Fruit fly (Drosophila melanogaster) whole organism, embryonic: Measurements from ENCODE around the gene CG7512.

Experiments
- Ada2b ChIP-seq: fragments of 200-800 bp; sonication (Bioruptor generic); IDR thresholded peaks from 2 replicates; pipeline ENCODE4 v1.3.6; 2022; ENCODE audit warnings: missing biosample characterization, missing genetic modification characterization
- CG11695 ChIP-seq: fragments of 200-800 bp; sonication (Bioruptor generic); IDR thresholded peaks from 3 replicates; pipeline ENCODE4 v1.3.6; 2022; ENCODE audit warnings: missing biosample characterization, missing genetic modification characterization
- CG12155 ChIP-seq: fragments of 200-800 bp; sonication (Bioruptor generic); optimal IDR thresholded peaks from 3 replicates; lab custom pipeline; 2016; ENCODE audit warnings: missing biosample characterization, missing genetic modification characterization
- CG12219 ChIP-seq: fragments of 200-800 bp; sonication (Bioruptor generic); optimal IDR thresholded peaks from 3 replicates; lab custom pipeline; 2018; ENCODE audit warnings: missing biosample characterization, mild to moderate bottlenecking, missing genetic modification characterization
- CG12769 ChIP-seq: fragments of 200-800 bp; sonication (Bioruptor generic); optimal IDR thresholded peaks from 2 replicates; lab custom pipeline; 2019; ENCODE audit warnings: missing biosample characterization, mild to moderate bottlenecking, missing genetic modification characterization, moderate library complexity
- CG13296 ChIP-seq: fragments of 200-800 bp; sonication (Bioruptor generic); optimal IDR thresholded peaks from 3 replicates; lab custom pipeline; 2018; ENCODE audit warnings: missing biosample characterization, mild to moderate bottlenecking, missing genetic modification characterization
- CG17186 ChIP-seq: fragments of 200-800 bp; sonication (Bioruptor generic); optimal IDR thresholded peaks from 3 replicates; lab custom pipeline; 2017; ENCODE audit warnings: missing biosample characterization, missing genetic modification reagents, missing genetic modification characterization
- CG17328 ChIP-seq: fragments of 200-800 bp; sonication (Bioruptor generic); IDR thresholded peaks from 2 replicates; pipeline ENCODE4 v1.3.6; 2022; ENCODE audit warnings: missing biosample characterization, missing genetic modification characterization
- CG17829 ChIP-seq: fragments of 200-800 bp; optimal IDR thresholded peaks from 2 replicates; lab custom pipeline; 2019; ENCODE audit warnings: missing biosample characterization, mild to moderate bottlenecking, missing genetic modification characterization, moderate library complexity
- CG31441 ChIP-seq: fragments of 200-800 bp; sonication (Bioruptor generic); IDR thresholded peaks from 2 replicates; pipeline ENCODE4 v1.3.6; 2022; ENCODE audit warnings: missing biosample characterization, missing genetic modification characterization
- CG32767 ChIP-seq: fragments of 200-800 bp; sonication (Bioruptor generic); IDR thresholded peaks from 2 replicates; pipeline ENCODE4 v1.3.6; 2022; ENCODE audit warnings: missing biosample characterization, missing genetic modification characterization
- CG33557 ChIP-seq: fragments of 200-800 bp; sonication (Bioruptor generic); optimal IDR thresholded peaks from 2 replicates; lab custom pipeline; 2019; ENCODE audit warnings: missing biosample characterization, mild to moderate bottlenecking, missing genetic modification characterization, moderate library complexity
- CG3726 ChIP-seq: fragments of 200-800 bp; sonication (Bioruptor generic); IDR thresholded peaks from 3 replicates; pipeline ENCODE4, ENCODE4 v1.3.6; 2022; ENCODE audit warnings: missing biosample characterization, missing genetic modification characterization
- CG3847 ChIP-seq: fragments of 200-800 bp; sonication (Bioruptor generic); IDR thresholded peaks from 2 replicates; pipeline ENCODE4 v1.3.6; 2022; ENCODE audit warnings: missing biosample characterization, missing genetic modification characterization
- CG4424 ChIP-seq: fragments of 200-800 bp; sonication (Bioruptor generic); optimal IDR thresholded peaks from 3 replicates; lab custom pipeline; 2016; ENCODE audit warnings: missing biosample characterization, missing genetic modification characterization
- CG6813 ChIP-seq: fragments of 200-800 bp; sonication (Bioruptor generic); optimal IDR thresholded peaks from 2 replicates; lab custom pipeline; 2017; ENCODE audit warnings: missing biosample characterization, missing genetic modification characterization, mild to moderate bottlenecking, moderate library complexity, missing genetic modification reagents
- CG8359 ChIP-seq: fragments of 200-800 bp; sonication (Bioruptor generic); optimal IDR thresholded peaks from 2 replicates; lab custom pipeline; 2017; ENCODE audit warnings: missing biosample characterization, mild to moderate bottlenecking, missing genetic modification characterization, borderline replicate concordance
- CG9727 ChIP-seq: fragments of 200-800 bp; sonication (Bioruptor generic); optimal IDR thresholded peaks from 3 replicates; lab custom pipeline; 2017; ENCODE audit warnings: missing biosample characterization, mild to moderate bottlenecking, missing genetic modification characterization
- Chrac-16 ChIP-seq: fragments of 200-800 bp; sonication (Bioruptor generic); optimal IDR thresholded peaks from 3 replicates; lab custom pipeline; 2016; ENCODE audit warnings: missing biosample characterization, missing genetic modification characterization
- Dek ChIP-seq: fragments of 200-800 bp; sonication (Bioruptor generic); optimal IDR thresholded peaks from 3 replicates; lab custom pipeline; 2019; ENCODE audit warnings: missing biosample characterization, mild to moderate bottlenecking, missing genetic modification characterization, moderate library complexity
- Dref ChIP-seq: fragments of 200-800 bp; sonication (Bioruptor generic); IDR thresholded peaks from 2 replicates; pipeline ENCODE4 v1.3.6; 2022; ENCODE audit warnings: missing biosample characterization, missing genetic modification characterization
- E2f1 ChIP-seq: fragments of 200-800 bp; sonication (Bioruptor generic); IDR thresholded peaks from 2 replicates; pipeline ENCODE4 v1.3.6; 2022; ENCODE audit warnings: missing biosample characterization, missing genetic modification characterization
- Fer1 ChIP-seq: fragments of 200-800 bp; sonication (Bioruptor generic); optimal IDR thresholded peaks from 2 replicates; lab custom pipeline; 2017; ENCODE audit warnings: missing biosample characterization, mild to moderate bottlenecking, missing genetic modification characterization
- Hey ChIP-seq: fragments of 200-800 bp; sonication (Bioruptor generic); optimal IDR thresholded peaks from 3 replicates; lab custom pipeline; 2018; ENCODE audit warnings: missing biosample characterization, mild to moderate bottlenecking, missing genetic modification characterization
- Lhr ChIP-seq: fragments of 200-800 bp; sonication (Bioruptor generic); optimal IDR thresholded peaks from 3 replicates; lab custom pipeline; 2017; ENCODE audit warnings: mild to moderate bottlenecking, missing biosample characterization, missing genetic modification reagents, missing genetic modification characterization
- Meics ChIP-seq: fragments of 200-800 bp; sonication (Bioruptor generic); optimal IDR thresholded peaks from 2 replicates; lab custom pipeline; 2017; ENCODE audit warnings: missing biosample characterization, mild to moderate bottlenecking, missing genetic modification characterization
- Sox100B ChIP-seq: fragments of 200-800 bp; sonication (Bioruptor generic); optimal IDR thresholded peaks from 3 replicates; lab custom pipeline; 2018; ENCODE audit warnings: missing biosample characterization, mild to moderate bottlenecking, missing genetic modification characterization
- Xbp1 ChIP-seq: fragments of 200-800 bp; sonication (Bioruptor generic); optimal IDR thresholded peaks from 3 replicates; lab custom pipeline; 2016; ENCODE audit warnings: missing biosample characterization, mild to moderate bottlenecking, missing genetic modification characterization
- abd-A ChIP-seq: fragments of 200-800 bp; sonication (Bioruptor generic); optimal IDR thresholded peaks from 3 replicates; lab custom pipeline; 2019; ENCODE audit warnings: missing biosample characterization, mild to moderate bottlenecking, missing genetic modification characterization, moderate library complexity
- cad ChIP-seq: fragments of >200 bp; optimal IDR thresholded peaks from 2 replicates; lab custom pipeline; 2017; ENCODE audit warnings: missing biosample characterization, missing genetic modification characterization
- cato ChIP-seq: fragments of 200-800 bp; sonication (Bioruptor generic); optimal IDR thresholded peaks from 2 replicates; lab custom pipeline; 2016; ENCODE audit warnings: missing biosample characterization, missing genetic modification characterization, borderline replicate concordance
- chif ChIP-seq, 2 experiments: fragments of 200-800 bp; sonication (Bioruptor generic); optimal IDR thresholded peaks; 3 replicates each; lab custom pipeline; 2016; ENCODE audit warnings: missing biosample characterization in 2 of 2, missing genetic modification characterization in 2 of 2
- chinmo ChIP-seq: fragments of 200-800 bp; sonication (Bioruptor generic); IDR thresholded peaks from 4 replicates; pipeline ENCODE4 v1.3.6; 2022; ENCODE audit warnings: missing biosample characterization, missing genetic modification characterization; ENCODE audit not compliant: partially characterized antibody
- dimm ChIP-seq: fragments of 200-800 bp; sonication (Bioruptor generic); IDR thresholded peaks from 2 replicates; pipeline ENCODE4 v1.3.6; 2022; ENCODE audit warnings: missing biosample characterization, missing genetic modification characterization
- dmrt99B ChIP-seq: fragments of 200-800 bp; sonication (Bioruptor generic); optimal IDR thresholded peaks from 2 replicates; lab custom pipeline; 2018; ENCODE audit warnings: missing biosample characterization, mild to moderate bottlenecking, missing genetic modification characterization, moderate library complexity
- gcm ChIP-seq: fragments of 200-800 bp; sonication (Bioruptor generic); optimal IDR thresholded peaks from 2 replicates; lab custom pipeline; 2019; ENCODE audit warnings: missing biosample characterization, mild to moderate bottlenecking, missing genetic modification characterization, moderate library complexity
- gem ChIP-seq: fragments of 200-800 bp; sonication (Bioruptor generic); optimal IDR thresholded peaks from 2 replicates; lab custom pipeline; 2019; ENCODE audit warnings: missing biosample characterization, mild to moderate bottlenecking, missing genetic modification characterization, moderate library complexity
- pfk ChIP-seq: fragments of 200-800 bp; sonication (Bioruptor generic); optimal IDR thresholded peaks from 2 replicates; lab custom pipeline; 2018; ENCODE audit warnings: missing biosample characterization, mild to moderate bottlenecking, missing genetic modification characterization, moderate library complexity
- phol ChIP-seq: fragments of 200-800 bp; sonication (Bioruptor generic); optimal IDR thresholded peaks from 3 replicates; lab custom pipeline; 2018; ENCODE audit warnings: missing biosample characterization, mild to moderate bottlenecking, missing genetic modification characterization, moderate library complexity
- row ChIP-seq: fragments of 200-800 bp; sonication (Bioruptor generic); IDR thresholded peaks from 3 replicates; pipeline ENCODE4 v1.3.6; 2022; ENCODE audit warnings: missing biosample characterization, missing genetic modification characterization
- sc ChIP-seq, 3 experiments: fragments of >200 bp in 2 of 3; fragments of 200-800 bp in 1 of 3; sonication (Bioruptor generic) in 1 of 3; optimal IDR thresholded peaks; 2 replicates in 2 of 3; 3 replicates in 1 of 3; lab custom pipeline; 2017; ENCODE audit warnings: mild to moderate bottlenecking in 1 of 3, missing biosample characterization in 1 of 3, missing genetic modification characterization in 1 of 3, missing genetic modification reagents in 1 of 3
- slbo ChIP-seq: fragments of 200-800 bp; sonication (Bioruptor generic); IDR thresholded peaks from 2 replicates; pipeline ENCODE4 v1.3.6; 2022; ENCODE audit warnings: missing biosample characterization, missing genetic modification characterization
- sob ChIP-seq: fragments of 200-800 bp; sonication (Bioruptor generic); IDR thresholded peaks from 2 replicates; pipeline ENCODE4 v1.3.6; 2022; ENCODE audit warnings: missing biosample characterization, missing genetic modification characterization
- tio ChIP-seq: fragments of 200-800 bp; sonication (Bioruptor generic); optimal IDR thresholded peaks from 2 replicates; lab custom pipeline; 2017; ENCODE audit warnings: missing biosample characterization, missing genetic modification characterization, inconsistent platforms
- vvl ChIP-seq: fragments of 200-800 bp; sonication (Bioruptor generic); IDR thresholded peaks from 2 replicates; pipeline ENCODE4 v1.3.6; 2022; ENCODE audit warnings: missing biosample characterization, missing genetic modification characterization
- zen ChIP-seq: fragments of 200-800 bp; sonication (Bioruptor generic); optimal IDR thresholded peaks from 3 replicates; lab custom pipeline; 2018; ENCODE audit warnings: missing biosample characterization, mild to moderate bottlenecking, missing genetic modification characterization, moderate library complexity
- zfh1 ChIP-seq: fragments of 200-800 bp; sonication (Bioruptor generic); IDR thresholded peaks from 3 replicates; pipeline ENCODE4 v1.3.6; 2022; ENCODE audit warnings: missing biosample characterization, missing genetic modification characterization

The CG7512 gene

dm6 chr3L:11550359-11551056, 37.0 kb downstream of the CG7512 start (continued):
- TF ChIP-seq chinmo (GFP tag; lab: Robert Waterston, UW) (peak; percentile 93), Lhr (no peak), Meics (GFP tag; lab: Kevin White, UChicago) (peak; percentile 23), CG6813 (GFP tag; lab: Kevin White, UChicago) (no peak), zen (tag; lab: Kevin White, UChicago) (no peak), Fer1 (GFP tag; lab: Kevin White, UChicago) (peak; percentile 3), cato (GFP tag; lab: Kevin White, UChicago) (no peak), slbo (GFP tag; lab: Robert Waterston, UW) (peak; percentile 44; the same call in 1 of the 2 replicates), sob (GFP tag; lab: Robert Waterston, UW) (0 out of 2 replicates have a peak, but pooled peaks have one; percentile 24), abd-A (tag; lab: Kevin White, UChicago) (peak; percentile 85), CG12155 (no peak), pfk (no peak), CG12769 (tag; lab: Kevin White, UChicago) (peak; percentile 69), CG13296 (GFP tag; lab: Kevin White, UChicago) (peak; percentile 8), CG12219 (GFP tag; lab: Kevin White, UChicago) (no peak), CG3847 (GFP tag; lab: Robert Waterston, UW) (peak; percentile 17; the same call in 1 of the 2 replicates)

- TF ChIP-seq CG31441 (0 out of 2 replicates have a peak, but pooled peaks have one; percentile 46), Chrac-16 (GFP tag; lab: Kevin White, UChicago) (peak; percentile 45), CG17829 (tag; lab: Kevin White, UChicago) (peak; percentile 55), phol (tag; lab: Kevin White, UChicago) (peak; percentile 53), CG32767 (GFP tag; lab: Robert Waterston, UW) (0 out of 2 replicates have a peak, but pooled peaks have one; percentile 35), CG9727 (GFP tag; lab: Kevin White, UChicago) (peak; percentile 62), CG17186 (GFP tag; lab: Kevin White, UChicago) (no peak), dimm (GFP tag; lab: Robert Waterston, UW) (no peak), E2f1 (GFP tag; lab: Robert Waterston, UW) (peak; percentile 52), Hey (tag; lab: Kevin White, UChicago) (no peak), dmrt99B (peak; percentile 60), Dek (peak; percentile 5), tio (GFP tag; lab: Kevin White, UChicago) (peak; percentile 1), Sox100B (GFP tag; lab: Kevin White, UChicago) (peak; percentile 9), CG3726 (no peak), gcm (peak; percentile 45), CG4424 (GFP tag; lab: Kevin White, UChicago) (no peak), Xbp1 (GFP tag; lab: Kevin White, UChicago) (peak; percentile 31), chif (GFP tag; optimal IDR thresholded peaks at IDR 0.05; lab: Kevin White, UChicago) (peak in 1 of 2 experiments; percentile 16), vvl (0 out of 2 replicates have a peak, but pooled peaks have one; percentile 47), Dref (GFP tag; lab: Robert Waterston, UW) (no peak), row (GFP tag; lab: Robert Waterston, UW) (peak; percentile 53), CG11695 (0 out of 3 replicates have a peak, but pooled peaks have one; percentile 35), CG17328 (GFP tag; lab: Robert Waterston, UW) (0 out of 2 replicates have a peak, but pooled peaks have one; percentile 18), zfh1 (peak; percentile 54; the same call in 1 of the 3 replicates), CG8359 (GFP tag; lab: Kevin White, UChicago) (no peak), cad (no peak), Ada2b (GFP tag; lab: Robert Waterston, UW) (peak; percentile 26; the same call in 1 of the 2 replicates), sc (optimal IDR thresholded peaks at IDR 0.05; lab: Kevin White, UChicago) (no peak), sc (GFP tag; optimal IDR thresholded peaks at IDR 0.05; lab: Kevin White, UChicago) (peak; percentile 36), CG33557 (GFP tag; lab: Kevin White, UChicago) (peak; percentile 46), gem (peak; percentile 68)
Observed at dm6 chr3L:11551949-11552348, 38.4 kb downstream of the CG7512 start.
